Fruit fly (Drosophila melanogaster) Kc167 (cell line): ENCODE results near the gene RecQ5.

Experiments
- Myc ChIP-seq: fragments of >200 bp; optimal IDR thresholded peaks from 2 replicates; lab custom pipeline; 2017; ENCODE audit warnings: missing external identifiers
- Sin3A ChIP-seq: fragments of >200 bp; optimal IDR thresholded peaks from 2 replicates; lab custom pipeline; 2018; ENCODE audit warnings: missing external identifiers
- insv ChIP-seq: fragments of >200 bp; optimal IDR thresholded peaks from 3 replicates; lab custom pipeline; 2018; ENCODE audit warnings: missing external identifiers
- ttk ChIP-seq: sonication (Bioruptor generic); optimal IDR thresholded peaks from 2 replicates; lab custom pipeline; 2017; ENCODE audit warnings: missing external identifiers

dm6 chr3L:14678097-14678679 is 46.3 kb upstream of the RecQ5 start, which contains the start of gene CG4914:
- TF ChIP-seq Sin3A (lab: Kevin White, UChicago) (no peak), Myc (no peak), insv (lab: Kevin White, UChicago) (no peak), ttk (lab: Kevin White, UChicago) (no peak)
